Fruit fly (Drosophila melanogaster) whole organism, embryonic: ENCODE results near the gene Pcd.
A peak's percentile ranks its signal among the peaks of the same experiment; 100 is the strongest.

Experiments
- Abd-B ChIP-seq: fragments of 200-800 bp; sonication (Bioruptor generic); optimal IDR thresholded peaks from 2 replicates; lab custom pipeline; 2018; ENCODE audit warnings: missing biosample characterization, mild to moderate bottlenecking, missing genetic modification characterization, moderate library complexity
- Ada2b ChIP-seq: fragments of 200-800 bp; sonication (Bioruptor generic); IDR thresholded peaks from 2 replicates; pipeline ENCODE4 v1.3.6; 2022; ENCODE audit warnings: missing biosample characterization, missing genetic modification characterization
- CG12299 ChIP-seq: fragments of 200-800 bp; sonication (Bioruptor generic); optimal IDR thresholded peaks from 2 replicates; lab custom pipeline; 2018; ENCODE audit warnings: missing biosample characterization, mild to moderate bottlenecking, missing genetic modification characterization
- CG16779 ChIP-seq: fragments of 200-800 bp; sonication (Bioruptor generic); IDR thresholded peaks from 2 replicates; pipeline ENCODE4 v1.3.6; 2022; ENCODE audit warnings: missing biosample characterization, missing genetic modification characterization
- CG18476 ChIP-seq: fragments of 200-800 bp; sonication (Bioruptor generic); optimal IDR thresholded peaks from 2 replicates; lab custom pipeline; 2016; ENCODE audit warnings: missing biosample characterization, mild to moderate bottlenecking, missing genetic modification characterization
- CG30020 ChIP-seq: fragments of 200-800 bp; optimal IDR thresholded peaks from 2 replicates; lab custom pipeline; 2019; ENCODE audit warnings: missing biosample characterization, mild to moderate bottlenecking, missing genetic modification characterization, moderate library complexity
- CG30403 ChIP-seq: fragments of 200-800 bp; sonication (Bioruptor generic); optimal IDR thresholded peaks from 3 replicates; lab custom pipeline; 2016; ENCODE audit warnings: missing biosample characterization, missing genetic modification characterization
- CG33557 ChIP-seq: fragments of 200-800 bp; sonication (Bioruptor generic); optimal IDR thresholded peaks from 2 replicates; lab custom pipeline; 2019; ENCODE audit warnings: missing biosample characterization, mild to moderate bottlenecking, missing genetic modification characterization, moderate library complexity
- CG34376 ChIP-seq: fragments of 200-800 bp; sonication (Bioruptor generic); optimal IDR thresholded peaks from 2 replicates; lab custom pipeline; 2018; ENCODE audit warnings: missing biosample characterization, mild to moderate bottlenecking, missing genetic modification characterization
- CG6791 ChIP-seq: fragments of 200-800 bp; sonication (Bioruptor generic); IDR thresholded peaks from 3 replicates; pipeline ENCODE4 v1.3.6; 2022; ENCODE audit warnings: missing biosample characterization, missing genetic modification characterization; ENCODE audit not compliant: partially characterized antibody
- CG7357 ChIP-seq: fragments of 200-800 bp; sonication (Bioruptor generic); IDR thresholded peaks from 3 replicates; pipeline ENCODE4 v1.3.6; 2022; ENCODE audit warnings: missing biosample characterization, missing genetic modification characterization
- CG7928 ChIP-seq: fragments of 200-800 bp; sonication (Bioruptor generic); optimal IDR thresholded peaks from 2 replicates; lab custom pipeline; 2017; ENCODE audit warnings: missing biosample characterization, mild to moderate bottlenecking, missing genetic modification characterization
- CG7963 ChIP-seq: fragments of 200-800 bp; sonication (Bioruptor generic); IDR thresholded peaks from 3 replicates; pipeline ENCODE4 v1.3.6; 2022; ENCODE audit warnings: missing biosample characterization, missing genetic modification characterization; ENCODE audit not compliant: partially characterized antibody
- CG8388 ChIP-seq: fragments of 200-800 bp; sonication (Bioruptor generic); optimal IDR thresholded peaks from 2 replicates; lab custom pipeline; 2019; ENCODE audit warnings: missing biosample characterization, mild to moderate bottlenecking, missing genetic modification characterization, moderate library complexity
- CG8944 ChIP-seq: fragments of 200-800 bp; sonication (Bioruptor generic); optimal IDR thresholded peaks from 3 replicates; lab custom pipeline; 2016; ENCODE audit warnings: missing biosample characterization, missing genetic modification characterization
- CG9727 ChIP-seq: fragments of 200-800 bp; sonication (Bioruptor generic); optimal IDR thresholded peaks from 3 replicates; lab custom pipeline; 2017; ENCODE audit warnings: missing biosample characterization, mild to moderate bottlenecking, missing genetic modification characterization
- CG9876 ChIP-seq: fragments of 200-800 bp; sonication (Bioruptor generic); optimal IDR thresholded peaks from 2 replicates; lab custom pipeline; 2016; ENCODE audit warnings: missing biosample characterization, missing genetic modification characterization
- CkIIα-i1 ChIP-seq: fragments of 200-800 bp; sonication (Bioruptor generic); IDR thresholded peaks from 2 replicates; pipeline ENCODE4 v1.3.6; 2022; ENCODE audit warnings: missing biosample characterization, missing genetic modification characterization
- D19A ChIP-seq: fragments of 200-800 bp; optimal IDR thresholded peaks from 3 replicates; lab custom pipeline; 2019; ENCODE audit warnings: missing biosample characterization, mild to moderate bottlenecking, missing genetic modification characterization, moderate library complexity
- Dek ChIP-seq: fragments of 200-800 bp; sonication (Bioruptor generic); optimal IDR thresholded peaks from 3 replicates; lab custom pipeline; 2019; ENCODE audit warnings: missing biosample characterization, mild to moderate bottlenecking, missing genetic modification characterization, moderate library complexity
- Eip74EF ChIP-seq, 2 experiments: fragments of 200-800 bp in 1 of 2; fragments of >200 bp in 1 of 2; sonication (Bioruptor generic) in 1 of 2; optimal IDR thresholded peaks; 2 replicates each; lab custom pipeline; 2017 to 2019; ENCODE audit warnings: missing biosample characterization in 2 of 2, missing genetic modification characterization in 2 of 2, mild to moderate bottlenecking in 1 of 2, moderate library complexity in 1 of 2
- Fer1 ChIP-seq: fragments of 200-800 bp; sonication (Bioruptor generic); optimal IDR thresholded peaks from 2 replicates; lab custom pipeline; 2017; ENCODE audit warnings: missing biosample characterization, mild to moderate bottlenecking, missing genetic modification characterization
- Gsc ChIP-seq: fragments of 200-800 bp; sonication (Bioruptor generic); IDR thresholded peaks from 2 replicates; pipeline ENCODE4 v1.3.6; 2022; ENCODE audit warnings: missing biosample characterization, missing genetic modification characterization
- Hr78 ChIP-seq, 2 experiments: fragments of 200-800 bp in 1 of 2; fragments of >200 bp in 1 of 2; sonication (Bioruptor generic) in 1 of 2; optimal IDR thresholded peaks; 2 replicates each; lab custom pipeline; 2017 to 2019; ENCODE audit warnings: missing biosample characterization in 2 of 2, missing genetic modification characterization in 2 of 2, mild to moderate bottlenecking in 1 of 2, moderate library complexity in 1 of 2
- Six4 ChIP-seq: fragments of 200-800 bp; sonication (Bioruptor generic); optimal IDR thresholded peaks from 2 replicates; lab custom pipeline; 2016; ENCODE audit warnings: missing biosample characterization, missing genetic modification characterization
- Sox100B ChIP-seq: fragments of 200-800 bp; sonication (Bioruptor generic); optimal IDR thresholded peaks from 3 replicates; lab custom pipeline; 2018; ENCODE audit warnings: missing biosample characterization, mild to moderate bottlenecking, missing genetic modification characterization
- Taf1 ChIP-seq: fragments of 200-800 bp; sonication (Bioruptor generic); IDR thresholded peaks from 2 replicates; pipeline ENCODE4 v1.3.6; 2022; ENCODE audit warnings: missing biosample characterization, missing genetic modification characterization
- Trl ChIP-seq, 3 experiments: fragments of >200 bp in 2 of 3; fragments of 200-800 bp in 1 of 3; sonication (Bioruptor generic) in 1 of 3; optimal IDR thresholded peaks; 2 replicates in 1 of 3; 3 replicates in 2 of 3; lab custom pipeline; 2016 to 2017; ENCODE audit warnings: missing biosample characterization in 1 of 3, missing genetic modification characterization in 1 of 3
- Vsx1 ChIP-seq: fragments of 200-800 bp; sonication (Bioruptor generic); optimal IDR thresholded peaks from 2 replicates; lab custom pipeline; 2017; ENCODE audit warnings: missing biosample characterization, mild to moderate bottlenecking, missing genetic modification characterization, missing genetic modification reagents
- ap ChIP-seq: fragments of 200-800 bp; sonication (Bioruptor generic); IDR thresholded peaks from 2 replicates; pipeline ENCODE4 v1.3.6; 2022; ENCODE audit warnings: missing biosample characterization, missing genetic modification characterization
- ato ChIP-seq: fragments of 200-800 bp; sonication (Bioruptor generic); IDR thresholded peaks from 2 replicates; pipeline ENCODE4 v1.3.6; 2022; ENCODE audit warnings: missing biosample characterization, missing genetic modification characterization; ENCODE audit not compliant: partially characterized antibody
- bcd ChIP-seq: fragments of 200-800 bp; sonication (Bioruptor generic); optimal IDR thresholded peaks from 2 replicates; lab custom pipeline; 2017; ENCODE audit warnings: missing biosample characterization, mild to moderate bottlenecking, missing genetic modification characterization
- bowl ChIP-seq: fragments of 200-800 bp; sonication (Bioruptor generic); IDR thresholded peaks from 2 replicates; pipeline ENCODE4 v1.3.6; 2022; ENCODE audit warnings: missing biosample characterization, missing genetic modification characterization
- br ChIP-seq: fragments of >200 bp; optimal IDR thresholded peaks from 2 replicates; lab custom pipeline; 2017
- cg ChIP-seq: fragments of 200-800 bp; sonication (Bioruptor generic); optimal IDR thresholded peaks from 3 replicates; lab custom pipeline; 2019; ENCODE audit warnings: missing biosample characterization, mild to moderate bottlenecking, missing genetic modification characterization, moderate library complexity
- chinmo ChIP-seq: fragments of 200-800 bp; sonication (Bioruptor generic); IDR thresholded peaks from 4 replicates; pipeline ENCODE4 v1.3.6; 2022; ENCODE audit warnings: missing biosample characterization, missing genetic modification characterization; ENCODE audit not compliant: partially characterized antibody
- dmrt11E ChIP-seq: fragments of 200-800 bp; sonication (Bioruptor generic); optimal IDR thresholded peaks from 3 replicates; lab custom pipeline; 2018; ENCODE audit warnings: missing biosample characterization, mild to moderate bottlenecking, missing genetic modification characterization, moderate library complexity
- fu2 ChIP-seq: fragments of 200-800 bp; sonication (Bioruptor generic); optimal IDR thresholded peaks from 2 replicates; lab custom pipeline; 2016; ENCODE audit warnings: missing biosample characterization, missing genetic modification characterization
- gfzf ChIP-seq: fragments of 200-800 bp; sonication (Bioruptor generic); optimal IDR thresholded peaks from 2 replicates; lab custom pipeline; 2016; ENCODE audit warnings: missing biosample characterization, mild to moderate bottlenecking, missing genetic modification characterization, moderate library complexity
- grau ChIP-seq: fragments of 200-800 bp; optimal IDR thresholded peaks from 3 replicates; lab custom pipeline; 2019; ENCODE audit warnings: missing biosample characterization, mild to moderate bottlenecking, missing genetic modification characterization, moderate library complexity
- ind ChIP-seq: fragments of 200-800 bp; sonication (Bioruptor generic); optimal IDR thresholded peaks from 3 replicates; lab custom pipeline; 2016; ENCODE audit warnings: missing biosample characterization, missing genetic modification characterization
- kah ChIP-seq: fragments of 200-800 bp; sonication (Bioruptor generic); optimal IDR thresholded peaks from 2 replicates; lab custom pipeline; 2018; ENCODE audit warnings: missing biosample characterization, mild to moderate bottlenecking, missing genetic modification characterization
- kay ChIP-seq: fragments of 200-800 bp; sonication (Bioruptor generic); optimal IDR thresholded peaks from 2 replicates; lab custom pipeline; 2016; ENCODE audit warnings: missing biosample characterization, missing genetic modification characterization
- oc ChIP-seq: fragments of 200-800 bp; sonication (Bioruptor generic); optimal IDR thresholded peaks from 2 replicates; lab custom pipeline; 2018; ENCODE audit warnings: missing biosample characterization, mild to moderate bottlenecking, missing genetic modification characterization, moderate library complexity
- pita ChIP-seq: fragments of 200-800 bp; sonication (Bioruptor generic); optimal IDR thresholded peaks from 2 replicates; lab custom pipeline; 2017; ENCODE audit warnings: missing biosample characterization, mild to moderate bottlenecking, missing genetic modification characterization
- sim ChIP-seq: fragments of 200-800 bp; sonication (Bioruptor generic); IDR thresholded peaks from 2 replicates; pipeline ENCODE4 v1.3.6; 2022; ENCODE audit warnings: missing biosample characterization, missing genetic modification characterization
- tgo ChIP-seq: fragments of 200-800 bp; sonication (Bioruptor generic); IDR thresholded peaks from 3 replicates; pipeline ENCODE4 v1.3.6; 2022; ENCODE audit warnings: missing biosample characterization, missing genetic modification characterization
- vvl ChIP-seq: fragments of 200-800 bp; sonication (Bioruptor generic); IDR thresholded peaks from 2 replicates; pipeline ENCODE4 v1.3.6; 2022; ENCODE audit warnings: missing biosample characterization, missing genetic modification characterization
- wor ChIP-seq: fragments of 200-800 bp; sonication (Bioruptor generic); IDR thresholded peaks from 2 replicates; pipeline ENCODE4 v1.3.6; 2022; ENCODE audit warnings: missing biosample characterization, missing genetic modification characterization

Gene Pcd

DNA sequence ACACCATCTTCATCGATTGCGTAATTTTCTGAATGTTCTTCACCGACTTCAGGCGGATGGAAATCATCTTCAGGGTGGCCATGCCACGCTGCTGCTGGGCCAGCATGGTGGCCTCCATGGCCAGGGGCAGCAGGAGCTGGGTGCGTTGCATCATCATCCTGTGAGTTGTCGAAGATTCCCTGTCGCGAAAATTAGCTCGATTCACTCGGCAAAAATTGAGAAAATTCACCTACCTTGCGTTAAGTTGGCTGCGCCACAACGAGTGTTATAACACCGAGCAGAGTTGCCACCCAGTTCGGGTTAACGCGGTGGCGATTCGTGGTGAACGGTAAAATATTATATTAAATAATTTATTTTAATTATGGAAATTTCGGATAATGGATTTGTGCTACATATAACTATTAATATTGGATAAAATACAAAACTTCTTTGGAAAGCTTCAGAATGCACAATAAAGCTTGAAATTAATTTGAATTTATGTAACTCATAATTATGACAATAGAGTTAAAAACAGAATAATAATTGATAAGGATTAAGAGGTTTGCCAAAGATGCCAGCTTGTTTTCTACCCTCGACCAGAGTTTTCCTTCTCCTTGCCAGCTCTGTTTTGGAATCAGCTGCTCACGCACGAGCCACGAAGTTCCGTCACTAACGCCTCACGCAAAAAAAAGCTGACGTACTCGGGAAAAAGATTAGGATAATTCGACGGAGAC, 25.8 kb downstream of the Pcd start, which contains the start of the genes ATPsyngamma and yata (continued):
- TF ChIP-seq Fer1 = no peak
- TF ChIP-seq Taf1 = no peak
- no peak for TF ChIP-seq kay
- peak; percentile 63 for TF ChIP-seq Abd-B (GFP tag; lab: Kevin White, UChicago)
- TF ChIP-seq CG18476 (GFP tag; lab: Kevin White, UChicago) = no peak
- no peak for TF ChIP-seq CG9876
- TF ChIP-seq kah = no peak
- no peak for TF ChIP-seq Vsx1 (GFP tag; lab: Kevin White, UChicago)
- TF ChIP-seq Trl (optimal IDR thresholded peaks at IDR 0.05; lab: Kevin White, UChicago) = no peak
- TF ChIP-seq Trl (GFP tag; optimal IDR thresholded peaks at IDR 0.05; lab: Kevin White, UChicago) = no peak
- peak; percentile 41 for TF ChIP-seq Dek
- TF ChIP-seq Eip74EF (GFP tag; optimal IDR thresholded peaks at IDR 0.05; lab: Kevin White, UChicago) = no peak
- TF ChIP-seq Gsc (GFP tag; lab: Robert Waterston, UW) = no peak
- no peak for TF ChIP-seq CG8944 (GFP tag; lab: Kevin White, UChicago)
- TF ChIP-seq vvl = peak; percentile 75; the same call in 1 of the 2 replicates
- TF ChIP-seq CG30020 (tag; lab: Kevin White, UChicago) = peak; percentile 42
- no peak for TF ChIP-seq CG7928 (GFP tag; lab: Kevin White, UChicago)
- no peak for TF ChIP-seq bowl (GFP tag; lab: Robert Waterston, UW)
- TF ChIP-seq CG16779 = no peak
- TF ChIP-seq ind (GFP tag; lab: Kevin White, UChicago) = peak; percentile 36
- TF ChIP-seq Sox100B (GFP tag; lab: Kevin White, UChicago) = no peak
- TF ChIP-seq Ada2b (GFP tag; lab: Robert Waterston, UW) = no peak
- TF ChIP-seq sim = no peak
- TF ChIP-seq pita = no peak
- no peak for TF ChIP-seq CG34376 (GFP tag; lab: Kevin White, UChicago)
- TF ChIP-seq br (lab: Kevin White, UChicago) = no peak
- TF ChIP-seq CG30403 (GFP tag; lab: Kevin White, UChicago) = peak; percentile 9
- no peak for TF ChIP-seq chinmo
- no peak for TF ChIP-seq CkIIα-i1 (GFP tag; lab: Robert Waterston, UW)
- no peak for TF ChIP-seq Hr78 (GFP tag; optimal IDR thresholded peaks at IDR 0.05; lab: Kevin White, UChicago)
- 0 out of 3 replicates have a peak, but pooled peaks have one; percentile 26 for TF ChIP-seq tgo (GFP tag; lab: Robert Waterston, UW)
- TF ChIP-seq CG12299 (tag; lab: Kevin White, UChicago) = no peak
- TF ChIP-seq ap (GFP tag; lab: Robert Waterston, UW) = no peak
- TF ChIP-seq CG8388 (GFP tag; lab: Kevin White, UChicago) = no peak
- TF ChIP-seq CG7357 = no peak
- TF ChIP-seq dmrt11E = peak; percentile 13
- peak; percentile 7 for TF ChIP-seq gfzf (GFP tag; lab: Kevin White, UChicago)
- TF ChIP-seq CG7963 = peak; percentile 49; the same call in 2 of the 3 replicates
- no peak for TF ChIP-seq Six4 (GFP tag; lab: Kevin White, UChicago)
- TF ChIP-seq ato (GFP tag; lab: Robert Waterston, UW) = peak; percentile 55
- TF ChIP-seq wor (GFP tag; lab: Robert Waterston, UW) = no peak
- TF ChIP-seq D19A (tag; lab: Kevin White, UChicago) = no peak
- TF ChIP-seq grau (tag; lab: Kevin White, UChicago) = peak; percentile 49
- peak; percentile 67 for TF ChIP-seq oc (tag; lab: Kevin White, UChicago)
- no peak for TF ChIP-seq fu2
- peak; percentile 28 for TF ChIP-seq CG9727 (GFP tag; lab: Kevin White, UChicago)
- peak; percentile 79 for TF ChIP-seq CG6791 (GFP tag; lab: Robert Waterston, UW)
- TF ChIP-seq CG33557 (GFP tag; lab: Kevin White, UChicago) = peak; percentile 43
- TF ChIP-seq bcd (GFP tag; lab: Kevin White, UChicago) = peak; percentile 66
- no peak for TF ChIP-seq cg (GFP tag; lab: Kevin White, UChicago)
